Fruit fly (Drosophila melanogaster): Measurements from ENCODE around the gene Or85e.
A peak's percentile ranks its signal among the peaks of the same experiment; 100 is the strongest.

Or85e gene

dm6 chr3R:8673803-8674234 lies 38.1 kb upstream of the Or85e start, which contains the start of gene mRpL19 (continued):
- TF ChIP-seq CG14050 (GFP tag; IDR thresholded peaks at IDR 0.05): no peak; the same call in 2 of the 3 replicates
- TF ChIP-seq CoRest (tag; optimal IDR thresholded peaks at IDR 0.05): peak; percentile 64
- TF ChIP-seq amos (GFP tag; IDR thresholded peaks at IDR 0.05; ENCODE audit: partially characterized antibody): peak; percentile 65; the same call in 1 of the 2 replicates
- TF ChIP-seq CG18599 (GFP tag; optimal IDR thresholded peaks at IDR 0.05): peak; percentile 71
- no peak for TF ChIP-seq CG18619 (GFP tag; optimal IDR thresholded peaks at IDR 0.05)
- TF ChIP-seq jigr1 (GFP tag; IDR thresholded peaks at IDR 0.05): peak; percentile 53; the same call in 1 of the 3 replicates
- no peak for TF ChIP-seq Antp (GFP tag; optimal IDR thresholded peaks at IDR 0.05)
- peak; percentile 44 to 88 for TF ChIP-seq crp (GFP tag; optimal IDR thresholded peaks at IDR 0.05)
- no peak for TF ChIP-seq CG4404 (GFP tag; IDR thresholded peaks at IDR 0.05)
- no peak for TF ChIP-seq so (GFP tag; IDR thresholded peaks at IDR 0.05)
- TF ChIP-seq CG7357 (GFP tag; IDR thresholded peaks at IDR 0.05): no peak
- no peak for TF ChIP-seq CG5180 (GFP tag; optimal IDR thresholded peaks at IDR 0.05)
- peak; percentile 60 for TF ChIP-seq CG30020 (tag; optimal IDR thresholded peaks at IDR 0.05)
- no peak for TF ChIP-seq CG14667 (GFP tag; IDR thresholded peaks at IDR 0.05)
- peak; percentile 44 for TF ChIP-seq NfI (GFP tag; optimal IDR thresholded peaks at IDR 0.05)
- no peak for TF ChIP-seq aop (GFP tag; IDR thresholded peaks at IDR 0.05)
- TF ChIP-seq E2f2 (GFP tag; IDR thresholded peaks at IDR 0.05): peak; percentile 50
- TF ChIP-seq CG8765 (GFP tag; IDR thresholded peaks at IDR 0.05): no peak
- TF ChIP-seq dan (GFP tag; IDR thresholded peaks at IDR 0.05): no peak
- TF ChIP-seq bab2 (GFP tag; optimal IDR thresholded peaks at IDR 0.05): no peak
- TF ChIP-seq Awh (GFP tag; IDR thresholded peaks at IDR 0.05): no peak
- TF ChIP-seq Lpt (GFP tag; optimal IDR thresholded peaks at IDR 0.05): no peak
- no peak for TF ChIP-seq toy (GFP tag; IDR thresholded peaks at IDR 0.05)
- no peak for TF ChIP-seq CG43689 (GFP tag; IDR thresholded peaks at IDR 0.05)
- TF ChIP-seq ewg (GFP tag; optimal IDR thresholded peaks at IDR 0.05): no peak
- no peak for TF ChIP-seq CG32772 (GFP tag; IDR thresholded peaks at IDR 0.05)
- no peak for TF ChIP-seq CG8944 (GFP tag; optimal IDR thresholded peaks at IDR 0.05)
- TF ChIP-seq CG7745 (tag; optimal IDR thresholded peaks at IDR 0.05): no peak
- no peak for TF ChIP-seq chn (GFP tag; optimal IDR thresholded peaks at IDR 0.05)
- TF ChIP-seq CG9215 (GFP tag; IDR thresholded peaks at IDR 0.05): no peak
- no peak for TF ChIP-seq CG12744 (GFP tag; optimal IDR thresholded peaks at IDR 0.05)
- TF ChIP-seq Hr51 (GFP tag; optimal IDR thresholded peaks at IDR 0.05): peak in 1 of 2 experiments; percentile 48
- TF ChIP-seq Rfx (GFP tag; IDR thresholded peaks at IDR 0.05): no peak
- peak; percentile 76 for TF ChIP-seq Med (GFP tag)
- no peak for TF ChIP-seq C15 (GFP tag; IDR thresholded peaks at IDR 0.05)
- peak; percentile 11 for TF ChIP-seq CG2202 (tag; optimal IDR thresholded peaks at IDR 0.05)
- no peak for TF ChIP-seq corto (GFP tag; optimal IDR thresholded peaks at IDR 0.05)
- no peak for TF ChIP-seq Side (GFP tag; optimal IDR thresholded peaks at IDR 0.05)
- TF ChIP-seq TFAM (GFP tag; optimal IDR thresholded peaks at IDR 0.05): no peak
- no peak for TF ChIP-seq Drgx (GFP tag; IDR thresholded peaks at IDR 0.05)
- TF ChIP-seq CG11093 (GFP tag; IDR thresholded peaks at IDR 0.05): no peak
- no peak for TF ChIP-seq CG31224 (GFP tag; IDR thresholded peaks at IDR 0.05)
- 0 out of 2 replicates have a peak, but pooled peaks have one; percentile 23 for TF ChIP-seq tna (GFP tag; IDR thresholded peaks at IDR 0.05; ENCODE audit: partially characterized antibody)
- TF ChIP-seq Hmx (GFP tag; optimal IDR thresholded peaks at IDR 0.05): no peak
- TF ChIP-seq CG17361 (GFP tag; IDR thresholded peaks at IDR 0.05): peak; percentile 61; the same call in 1 of the 3 replicates
- peak; percentile 91 for TF ChIP-seq grn (GFP tag; optimal IDR thresholded peaks at IDR 0.05)
- peak; percentile 62; the same call in 2 of the 3 replicates for TF ChIP-seq CG6791 (GFP tag; IDR thresholded peaks at IDR 0.05; ENCODE audit: partially characterized antibody)
- no peak for TF ChIP-seq CHES-1-like (GFP tag; optimal IDR thresholded peaks at IDR 0.05)
- peak; percentile 64 for TF ChIP-seq Fer1 (GFP tag; optimal IDR thresholded peaks at IDR 0.05)
- TF ChIP-seq HLH4C (GFP tag; IDR thresholded peaks at IDR 0.05; ENCODE audit: partially characterized antibody): peak; percentile 67
- TF ChIP-seq CG18764 (GFP tag; optimal IDR thresholded peaks at IDR 0.05): peak; percentile 20

Measured in whole organism, embryonic.